Fruit fly (Drosophila melanogaster) whole organism, embryonic: ENCODE data around the gene CG32855.

Source experiments
- Abd-B ChIP-seq: fragments of 200-800 bp; sonication (Bioruptor generic); optimal IDR thresholded peaks from 2 replicates; lab custom pipeline; 2018; ENCODE audit warnings: missing biosample characterization, mild to moderate bottlenecking, missing genetic modification characterization, moderate library complexity
- Adf1 ChIP-seq: fragments of 200-800 bp; sonication (Bioruptor generic); IDR thresholded peaks from 2 replicates; pipeline ENCODE4 v1.3.6; 2022; ENCODE audit warnings: missing biosample characterization, missing genetic modification characterization
- Awh ChIP-seq: fragments of 200-800 bp; sonication (Bioruptor generic); IDR thresholded peaks from 2 replicates; pipeline ENCODE4, ENCODE4 v1.3.6; 2022; ENCODE audit warnings: missing biosample characterization, missing genetic modification characterization
- Blimp-1 ChIP-seq: fragments of 200-800 bp; sonication (Bioruptor generic); optimal IDR thresholded peaks from 3 replicates; lab custom pipeline; 2018; ENCODE audit warnings: missing biosample characterization, missing genetic modification characterization, mild to moderate bottlenecking, moderate library complexity, missing genetic modification reagents
- C15 ChIP-seq: fragments of 200-800 bp; sonication (Bioruptor generic); IDR thresholded peaks from 3 replicates; pipeline ENCODE4 v1.3.6; 2022; ENCODE audit warnings: missing biosample characterization, missing genetic modification characterization
- CG10431 ChIP-seq: fragments of 200-800 bp; sonication (Bioruptor generic); optimal IDR thresholded peaks from 3 replicates; lab custom pipeline; 2018; ENCODE audit warnings: missing biosample characterization, mild to moderate bottlenecking, missing genetic modification characterization
- CG10959 ChIP-seq: fragments of 200-800 bp; sonication (Bioruptor generic); IDR thresholded peaks from 2 replicates; pipeline ENCODE4 v1.3.6; 2022; ENCODE audit warnings: missing biosample characterization, missing genetic modification characterization
- CG14667 ChIP-seq: fragments of 200-800 bp; sonication (Bioruptor generic); IDR thresholded peaks from 2 replicates; pipeline ENCODE4 v1.3.6; 2022; ENCODE audit warnings: missing biosample characterization, missing genetic modification characterization
- CG1647 ChIP-seq: fragments of 200-800 bp; sonication (Bioruptor generic); optimal IDR thresholded peaks from 3 replicates; lab custom pipeline; 2016; ENCODE audit warnings: missing biosample characterization, missing genetic modification characterization
- CG2199 ChIP-seq: fragments of 200-800 bp; sonication (Bioruptor generic); IDR thresholded peaks from 3 replicates; pipeline ENCODE4 v1.3.6; 2022; ENCODE audit warnings: missing biosample characterization, missing genetic modification characterization
- CG2202 ChIP-seq: fragments of 200-800 bp; sonication (Bioruptor generic); optimal IDR thresholded peaks from 2 replicates; lab custom pipeline; 2018; ENCODE audit warnings: missing biosample characterization, mild to moderate bottlenecking, missing genetic modification characterization
- CG2712 ChIP-seq: fragments of 200-800 bp; optimal IDR thresholded peaks from 3 replicates; lab custom pipeline; 2019; ENCODE audit warnings: missing biosample characterization, mild to moderate bottlenecking, missing genetic modification characterization, moderate library complexity
- CG32532 ChIP-seq: fragments of 200-800 bp; sonication (Bioruptor generic); IDR thresholded peaks from 2 replicates; pipeline ENCODE4 v1.3.6; 2022; ENCODE audit warnings: missing biosample characterization, missing genetic modification characterization
- CG33557 ChIP-seq: fragments of 200-800 bp; sonication (Bioruptor generic); optimal IDR thresholded peaks from 2 replicates; lab custom pipeline; 2019; ENCODE audit warnings: missing biosample characterization, mild to moderate bottlenecking, missing genetic modification characterization, moderate library complexity
- CG3995 ChIP-seq: fragments of 200-800 bp; sonication (Bioruptor generic); optimal IDR thresholded peaks from 3 replicates; lab custom pipeline; 2016; ENCODE audit warnings: missing biosample characterization, missing genetic modification characterization
- CG4424 ChIP-seq: fragments of 200-800 bp; sonication (Bioruptor generic); optimal IDR thresholded peaks from 3 replicates; lab custom pipeline; 2016; ENCODE audit warnings: missing biosample characterization, missing genetic modification characterization
- CG6254 ChIP-seq: fragments of 200-800 bp; sonication (Bioruptor generic); optimal IDR thresholded peaks from 3 replicates; lab custom pipeline; 2017; ENCODE audit warnings: mild to moderate bottlenecking, missing biosample characterization, missing genetic modification reagents, missing genetic modification characterization
- CG7987 ChIP-seq: fragments of 200-800 bp; sonication (Bioruptor generic); optimal IDR thresholded peaks from 2 replicates; lab custom pipeline; 2018; ENCODE audit warnings: missing biosample characterization, mild to moderate bottlenecking, missing genetic modification characterization, moderate library complexity
- CrebB ChIP-seq: fragments of 200-800 bp; sonication (Bioruptor generic); optimal IDR thresholded peaks from 3 replicates; lab custom pipeline; 2018; ENCODE audit warnings: missing biosample characterization, mild to moderate bottlenecking, missing genetic modification characterization
- Dfd ChIP-seq, 2 experiments: fragments of >200 bp; optimal IDR thresholded peaks; 2 replicates each; lab custom pipeline; 2017; ENCODE audit warnings: missing biosample characterization in 2 of 2, missing genetic modification characterization in 2 of 2
- Dip2 ChIP-seq: fragments of 200-800 bp; sonication (Bioruptor generic); IDR thresholded peaks from 2 replicates; pipeline ENCODE4 v1.3.6; 2022; ENCODE audit warnings: missing biosample characterization, missing genetic modification characterization
- Doc3 ChIP-seq: fragments of 200-800 bp; sonication (Bioruptor generic); IDR thresholded peaks from 3 replicates; pipeline ENCODE4 v1.3.6; 2022; ENCODE audit warnings: missing biosample characterization, missing genetic modification characterization; ENCODE audit not compliant: partially characterized antibody
- Fer2 ChIP-seq: fragments of 200-800 bp; sonication (Bioruptor generic); optimal IDR thresholded peaks from 2 replicates; lab custom pipeline; 2018; ENCODE audit warnings: missing biosample characterization, mild to moderate bottlenecking, missing genetic modification characterization, moderate library complexity
- Jarid2 ChIP-seq: fragments of 200-800 bp; sonication (Bioruptor generic); optimal IDR thresholded peaks from 3 replicates; lab custom pipeline; 2017; ENCODE audit warnings: mild to moderate bottlenecking, missing biosample characterization, missing genetic modification reagents, missing genetic modification characterization
- Lpt ChIP-seq: fragments of >200 bp; optimal IDR thresholded peaks from 2 replicates; lab custom pipeline; 2018; ENCODE audit warnings: missing biosample characterization, missing genetic modification characterization
- MBD-R2 ChIP-seq: fragments of 200-800 bp; sonication (Bioruptor generic); IDR thresholded peaks from 2 replicates; pipeline ENCODE4 v1.3.6; 2022; ENCODE audit warnings: missing biosample characterization, missing genetic modification characterization
- Max ChIP-seq: fragments of 200-800 bp; sonication (Bioruptor generic); optimal IDR thresholded peaks from 2 replicates; lab custom pipeline; 2016; ENCODE audit warnings: missing biosample characterization, mild to moderate bottlenecking, missing genetic modification characterization
- Pdp1 ChIP-seq, 2 experiments: fragments of 200-800 bp; sonication (Bioruptor generic); optimal IDR thresholded peaks; 3 replicates each; lab custom pipeline; 2016; ENCODE audit warnings: missing biosample characterization in 2 of 2, missing genetic modification characterization in 2 of 2, mild to moderate bottlenecking in 1 of 2, moderate library complexity in 1 of 2
- Sox100B ChIP-seq: fragments of 200-800 bp; sonication (Bioruptor generic); optimal IDR thresholded peaks from 3 replicates; lab custom pipeline; 2018; ENCODE audit warnings: missing biosample characterization, mild to moderate bottlenecking, missing genetic modification characterization
- Vsx1 ChIP-seq: fragments of 200-800 bp; sonication (Bioruptor generic); optimal IDR thresholded peaks from 2 replicates; lab custom pipeline; 2017; ENCODE audit warnings: missing biosample characterization, mild to moderate bottlenecking, missing genetic modification characterization, missing genetic modification reagents
- abd-A ChIP-seq: fragments of 200-800 bp; sonication (Bioruptor generic); optimal IDR thresholded peaks from 3 replicates; lab custom pipeline; 2019; ENCODE audit warnings: missing biosample characterization, mild to moderate bottlenecking, missing genetic modification characterization, moderate library complexity
- bsh ChIP-seq, 2 experiments: fragments of 200-800 bp; sonication (Bioruptor generic); optimal IDR thresholded peaks; 2 replicates each; lab custom pipeline; 2017 to 2018; ENCODE audit warnings: mild to moderate bottlenecking in 2 of 2, missing biosample characterization in 2 of 2, missing genetic modification characterization in 2 of 2, moderate library complexity in 1 of 2
- chm ChIP-seq: fragments of 200-800 bp; sonication (Bioruptor generic); IDR thresholded peaks from 2 replicates; pipeline ENCODE4 v1.3.6; 2022; ENCODE audit warnings: missing biosample characterization, missing genetic modification characterization
- dimm ChIP-seq: fragments of 200-800 bp; sonication (Bioruptor generic); IDR thresholded peaks from 2 replicates; pipeline ENCODE4 v1.3.6; 2022; ENCODE audit warnings: missing biosample characterization, missing genetic modification characterization
- fd96Cb ChIP-seq: fragments of 200-800 bp; sonication (Bioruptor generic); optimal IDR thresholded peaks from 2 replicates; lab custom pipeline; 2018; ENCODE audit warnings: missing biosample characterization, mild to moderate bottlenecking, missing genetic modification characterization, moderate library complexity
- gsb-n ChIP-seq: fragments of 200-800 bp; sonication (Bioruptor generic); optimal IDR thresholded peaks from 3 replicates; lab custom pipeline; 2018; ENCODE audit warnings: missing biosample characterization, mild to moderate bottlenecking, missing genetic modification characterization
- kni ChIP-seq: fragments of 200-800 bp; sonication (Bioruptor generic); optimal IDR thresholded peaks from 3 replicates; lab custom pipeline; 2017; ENCODE audit warnings: mild to moderate bottlenecking, missing biosample characterization, missing genetic modification reagents, missing genetic modification characterization
- lola ChIP-seq, 3 experiments: fragments of >200 bp in 2 of 3; fragments of 200-800 bp in 1 of 3; sonication (Bioruptor generic) in 1 of 3; optimal IDR thresholded peaks; 2 replicates each; lab custom pipeline; 2017 to 2019; ENCODE audit warnings: missing biosample characterization in 3 of 3, missing genetic modification characterization in 3 of 3, mild to moderate bottlenecking in 1 of 3, moderate library complexity in 1 of 3
- mld ChIP-seq: fragments of 200-800 bp; sonication (Bioruptor generic); IDR thresholded peaks from 3 replicates; pipeline ENCODE4 v1.3.6; 2022; ENCODE audit warnings: missing biosample characterization, missing genetic modification characterization; ENCODE audit not compliant: partially characterized antibody
- sc ChIP-seq, 3 experiments: fragments of >200 bp in 2 of 3; fragments of 200-800 bp in 1 of 3; sonication (Bioruptor generic) in 1 of 3; optimal IDR thresholded peaks; 2 replicates in 2 of 3; 3 replicates in 1 of 3; lab custom pipeline; 2017; ENCODE audit warnings: mild to moderate bottlenecking in 1 of 3, missing biosample characterization in 1 of 3, missing genetic modification characterization in 1 of 3, missing genetic modification reagents in 1 of 3
- sd ChIP-seq: fragments of 200-800 bp; sonication (Bioruptor generic); optimal IDR thresholded peaks from 3 replicates; lab custom pipeline; 2018; ENCODE audit warnings: missing biosample characterization, mild to moderate bottlenecking, missing genetic modification characterization, moderate library complexity
- tup ChIP-seq: fragments of 200-800 bp; sonication (Bioruptor generic); optimal IDR thresholded peaks from 2 replicates; lab custom pipeline; 2016; ENCODE audit warnings: missing biosample characterization, mild to moderate bottlenecking, missing genetic modification characterization, moderate library complexity
- vvl ChIP-seq: fragments of 200-800 bp; sonication (Bioruptor generic); IDR thresholded peaks from 2 replicates; pipeline ENCODE4 v1.3.6; 2022; ENCODE audit warnings: missing biosample characterization, missing genetic modification characterization
- z ChIP-seq: fragments of 200-800 bp; sonication (Bioruptor generic); IDR thresholded peaks from 3 replicates; pipeline ENCODE4 v1.3.6; 2022; ENCODE audit warnings: missing biosample characterization, missing genetic modification characterization

Gene CG32855

dm6 chr3R:16091910-16092627 lies 11.3 kb upstream of the CG32855 start (continued):
- TF ChIP-seq tup (GFP tag; lab: Kevin White, UChicago) = no peak
- no peak for TF ChIP-seq Max (GFP tag; lab: Kevin White, UChicago)
- peak; percentile 63 for TF ChIP-seq Awh (GFP tag; lab: Robert Waterston, UW)
- TF ChIP-seq CG6254 (GFP tag; lab: Kevin White, UChicago) = peak; percentile 51
- TF ChIP-seq, all 482 proteins: peak for 14

DNA sequence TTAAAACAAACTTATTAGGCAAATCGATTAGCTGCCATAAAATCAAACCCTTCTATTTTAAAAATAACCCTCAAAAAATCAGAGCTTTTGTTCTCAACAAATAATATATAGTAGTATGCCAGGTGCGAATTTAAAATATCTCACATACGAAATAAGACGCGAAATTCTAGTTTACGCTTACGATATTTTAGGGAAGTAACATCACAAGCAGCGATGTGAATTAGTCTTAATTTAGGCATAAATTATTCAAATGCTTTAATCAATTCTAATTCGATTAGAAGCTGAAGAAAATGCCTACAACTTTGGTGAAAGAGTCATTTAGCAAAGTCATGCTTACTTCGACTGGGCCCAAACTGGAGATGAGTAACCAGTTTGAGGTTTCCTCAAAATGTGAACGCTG lies 2.8 kb upstream of the CG32855 start, which contains the start of gene sxe2:
Gene sxe2, plus strand, starts transcription at position 301 of the 400 bp plus-strand sequence.
- no peak for TF ChIP-seq CG4424 (GFP tag; lab: Kevin White, UChicago)
- TF ChIP-seq CG2199 (GFP tag; lab: Robert Waterston, UW) = no peak
- TF ChIP-seq mld (GFP tag; lab: Robert Waterston, UW) = no peak
- no peak for TF ChIP-seq CG32532 (GFP tag; lab: Robert Waterston, UW)
- TF ChIP-seq Fer2 (tag; lab: Kevin White, UChicago) = no peak

- TF ChIP-seq Doc3 (GFP tag; lab: Robert Waterston, UW) (no peak), CG33557 (GFP tag; lab: Kevin White, UChicago) (peak; percentile 72), CG7987 (GFP tag; lab: Kevin White, UChicago) (no peak), Jarid2 (GFP tag; lab: Kevin White, UChicago) (no peak), Awh (GFP tag; lab: Robert Waterston, UW) (peak; percentile 81), lola (GFP tag; optimal IDR thresholded peaks at IDR 0.05; lab: Kevin White, UChicago) (peak in 1 of 3 experiments; percentile 3), Pdp1 (GFP tag; optimal IDR thresholded peaks at IDR 0.05; lab: Kevin White, UChicago) (peak in 1 of 2 experiments; percentile 93), CG2712 (no peak), bsh (GFP tag; optimal IDR thresholded peaks at IDR 0.05; lab: Kevin White, UChicago) (peak in 1 of 2 experiments; percentile 32), CG3995 (no peak), Sox100B (GFP tag; lab: Kevin White, UChicago) (no peak), Lpt (GFP tag; lab: Kevin White, UChicago) (no peak), z (GFP tag; lab: Robert Waterston, UW) (no peak), Blimp-1 (GFP tag; lab: Kevin White, UChicago) (peak; percentile 100), MBD-R2 (GFP tag; lab: Robert Waterston, UW) (no peak), Vsx1 (GFP tag; lab: Kevin White, UChicago) (peak; percentile 50), CG10431 (GFP tag; lab: Kevin White, UChicago) (peak; percentile 46), CG10959 (GFP tag; lab: Robert Waterston, UW) (no peak), vvl (GFP tag; lab: Robert Waterston, UW) (0 out of 2 replicates have a peak, but pooled peaks have one; percentile 31), Abd-B (GFP tag; lab: Kevin White, UChicago) (no peak), sc (optimal IDR thresholded peaks at IDR 0.05; lab: Kevin White, UChicago) (no peak), sc (GFP tag; optimal IDR thresholded peaks at IDR 0.05; lab: Kevin White, UChicago) (no peak), Dip2 (no peak), CG2202 (tag; lab: Kevin White, UChicago) (peak; percentile 21), sd (tag; lab: Kevin White, UChicago) (peak; percentile 5), kni (peak; percentile 85), C15 (GFP tag; lab: Robert Waterston, UW) (no peak), CG14667 (no peak), gsb-n (tag; lab: Kevin White, UChicago) (peak; percentile 49), Adf1 (GFP tag; lab: Robert Waterston, UW) (no peak), chm (GFP tag; lab: Robert Waterston, UW) (no peak), CG1647 (no peak), fd96Cb (tag; lab: Kevin White, UChicago) (no peak), Dfd (GFP tag; optimal IDR thresholded peaks at IDR 0.05; lab: Kevin White, UChicago) (no peak), CrebB (no peak), abd-A (tag; lab: Kevin White, UChicago) (peak; percentile 43), dimm (GFP tag; lab: Robert Waterston, UW) (no peak)
Observed at dm6 chr3R:16082384-16082783, 1.6 kb upstream of the CG32855 start.
